Fruit fly (Drosophila melanogaster): ENCODE data around the gene comm2.

Gene comm2

dm6 chr3L:15699626-15700337 lies at the start of gene comm2 (continued):
- TF ChIP-seq CG4707 (GFP tag; optimal IDR thresholded peaks at IDR 0.05): peak; percentile 1
- peak; percentile 76 for TF ChIP-seq sna (GFP tag; IDR thresholded peaks at IDR 0.05; ENCODE audit: partially characterized antibody)
- no peak for TF ChIP-seq nmo (GFP tag; optimal IDR thresholded peaks at IDR 0.05)
- TF ChIP-seq pros (GFP tag; optimal IDR thresholded peaks at IDR 0.05): peak; percentile 98
- peak; percentile 19; the same call in 1 of the 2 replicates for TF ChIP-seq aop (GFP tag; IDR thresholded peaks at IDR 0.05)
- peak; percentile 68 for TF ChIP-seq sens (GFP tag)
- TF ChIP-seq sob (GFP tag; IDR thresholded peaks at IDR 0.05): peak; percentile 24; the same call in 1 of the 2 replicates
- no peak for TF ChIP-seq CG14965 (GFP tag; optimal IDR thresholded peaks at IDR 0.05; ENCODE audit: borderline replicate concordance)
- 0 out of 3 replicates have a peak, but pooled peaks have one; percentile 50 for TF ChIP-seq otp (GFP tag; IDR thresholded peaks at IDR 0.05)
- TF ChIP-seq Atf3 (GFP tag; optimal IDR thresholded peaks at IDR 0.05): no peak
- no peak for TF ChIP-seq CG18619 (GFP tag; optimal IDR thresholded peaks at IDR 0.05)
- no peak for TF ChIP-seq ato (GFP tag; IDR thresholded peaks at IDR 0.05; ENCODE audit: partially characterized antibody)
- 0 out of 2 replicates have a peak, but pooled peaks have one; percentile 29 for TF ChIP-seq Drgx (GFP tag; IDR thresholded peaks at IDR 0.05)
- no peak for TF ChIP-seq gro (GFP tag; optimal IDR thresholded peaks at IDR 0.05)
- peak; percentile 69; the same call in 2 of the 3 replicates for TF ChIP-seq Opbp (GFP tag; IDR thresholded peaks at IDR 0.05; ENCODE audit: partially characterized antibody)
- TF ChIP-seq CG12299 (tag; optimal IDR thresholded peaks at IDR 0.05): no peak
- no peak for TF ChIP-seq crc (GFP tag; optimal IDR thresholded peaks at IDR 0.05)
- no peak; the same call in 1 of the 2 replicates for TF ChIP-seq CG32532 (GFP tag; IDR thresholded peaks at IDR 0.05)
- TF ChIP-seq bbx (GFP tag; IDR thresholded peaks at IDR 0.05; ENCODE audit: partially characterized antibody): peak; percentile 70
- TF ChIP-seq Lhr (GFP tag; optimal IDR thresholded peaks at IDR 0.05): no peak
- TF ChIP-seq gcm (GFP tag; optimal IDR thresholded peaks at IDR 0.05): peak; percentile 8
- TF ChIP-seq CG8089 (GFP tag; optimal IDR thresholded peaks at IDR 0.05): no peak
- TF ChIP-seq ara (GFP tag; IDR thresholded peaks at IDR 0.05): no peak
- TF ChIP-seq Myb (GFP tag; optimal IDR thresholded peaks at IDR 0.05): no peak
- TF ChIP-seq CG30020 (tag; optimal IDR thresholded peaks at IDR 0.05): no peak
- peak; percentile 8 for TF ChIP-seq CG2678 (tag; optimal IDR thresholded peaks at IDR 0.05)
- no peak for TF ChIP-seq CG6765 (GFP tag; optimal IDR thresholded peaks at IDR 0.05)
- TF ChIP-seq zen2 (GFP tag; IDR thresholded peaks at IDR 0.05; ENCODE audit: partially characterized antibody): peak; percentile 63
- TF ChIP-seq Side (GFP tag; optimal IDR thresholded peaks at IDR 0.05): peak; percentile 18
- TF ChIP-seq CG13123 (GFP tag; optimal IDR thresholded peaks at IDR 0.05): no peak
- no peak for TF ChIP-seq her (GFP tag; optimal IDR thresholded peaks at IDR 0.05)
- 0 out of 2 replicates have a peak, but pooled peaks have one; percentile 20 for TF ChIP-seq nerfin-2 (GFP tag; IDR thresholded peaks at IDR 0.05; ENCODE audit: partially characterized antibody)
- no peak for TF ChIP-seq croc (GFP tag; conservative IDR thresholded peaks at IDR 0.05)
- TF ChIP-seq CG4360 (GFP tag; IDR thresholded peaks at IDR 0.05): 0 out of 2 replicates have a peak, but pooled peaks have one; percentile 28
- TF ChIP-seq vvl (GFP tag; IDR thresholded peaks at IDR 0.05): peak; percentile 63; the same call in 1 of the 2 replicates
- TF ChIP-seq Dref (GFP tag; IDR thresholded peaks at IDR 0.05): no peak
- TF ChIP-seq BtbVII (GFP tag; optimal IDR thresholded peaks at IDR 0.05): no peak
- TF ChIP-seq HLH4C (GFP tag; IDR thresholded peaks at IDR 0.05; ENCODE audit: partially characterized antibody): peak; percentile 21; the same call in 1 of the 3 replicates
- no peak for TF ChIP-seq CG18476 (GFP tag; optimal IDR thresholded peaks at IDR 0.05)
- TF ChIP-seq HLH54F (GFP tag; optimal IDR thresholded peaks at IDR 0.05): no peak
- TF ChIP-seq Dad (GFP tag; optimal IDR thresholded peaks at IDR 0.05): peak; percentile 1
- TF ChIP-seq stc (GFP tag; IDR thresholded peaks at IDR 0.05): no peak; the same call in 1 of the 2 replicates
- TF ChIP-seq CG31224 (GFP tag; IDR thresholded peaks at IDR 0.05): no peak
- TF ChIP-seq pfk (GFP tag; optimal IDR thresholded peaks at IDR 0.05): peak; percentile 50
- TF ChIP-seq bigmax (GFP tag; optimal IDR thresholded peaks at IDR 0.05): no peak
- TF ChIP-seq Blimp-1 (GFP tag; optimal IDR thresholded peaks at IDR 0.05): peak; percentile 84
- TF ChIP-seq CG17385 (GFP tag; optimal IDR thresholded peaks at IDR 0.05): peak; percentile 1
- no peak for TF ChIP-seq kah (GFP tag; optimal IDR thresholded peaks at IDR 0.05)
